Fruit fly (Drosophila melanogaster) whole organism, prepupa: ENCODE measurements around the gene Hmr.

Experiments used
- Blimp-1 ChIP-seq: fragments of 200-800 bp; sonication (Bioruptor generic); optimal IDR thresholded peaks from 3 replicates; lab custom pipeline; 2017; ENCODE audit warnings: missing biosample characterization, missing genetic modification characterization, mild to moderate bottlenecking, moderate library complexity, missing genetic modification reagents
- CG10669 ChIP-seq: fragments of 200-800 bp; sonication (Bioruptor generic); optimal IDR thresholded peaks from 3 replicates; lab custom pipeline; 2018; ENCODE audit warnings: missing biosample characterization, mild to moderate bottlenecking, missing genetic modification characterization, moderate library complexity
- CG11294 ChIP-seq: fragments of 200-800 bp; sonication (Bioruptor generic); IDR thresholded peaks from 2 replicates; pipeline ENCODE4 v1.3.6; 2022; ENCODE audit warnings: missing biosample characterization, missing genetic modification characterization
- CG11762 ChIP-seq: fragments of 200-800 bp; sonication (Bioruptor generic); optimal IDR thresholded peaks from 3 replicates; lab custom pipeline; 2016; ENCODE audit warnings: missing biosample characterization, missing genetic modification characterization; ENCODE audit not compliant: insufficient read depth
- CG11902 ChIP-seq: fragments of 200-800 bp; sonication (Bioruptor generic); optimal IDR thresholded peaks from 3 replicates; lab custom pipeline; 2016; ENCODE audit warnings: missing biosample characterization, missing genetic modification characterization
- CG15336 ChIP-seq: fragments of 200-800 bp; sonication (Bioruptor generic); IDR thresholded peaks from 2 replicates; pipeline ENCODE4 v1.3.6; 2022; ENCODE audit warnings: missing biosample characterization, missing genetic modification characterization
- CG16779 ChIP-seq: fragments of 200-800 bp; sonication (Bioruptor generic); optimal IDR thresholded peaks from 3 replicates; lab custom pipeline; 2017; ENCODE audit warnings: missing biosample characterization, mild to moderate bottlenecking, missing genetic modification characterization
- CG31627 ChIP-seq: fragments of 200-800 bp; sonication (Bioruptor generic); optimal IDR thresholded peaks from 3 replicates; lab custom pipeline; 2016; ENCODE audit warnings: missing biosample characterization, missing genetic modification characterization
- CG32006 ChIP-seq: fragments of 200-800 bp; sonication (Bioruptor generic); optimal IDR thresholded peaks from 3 replicates; lab custom pipeline; 2017; ENCODE audit warnings: missing biosample characterization, mild to moderate bottlenecking, missing genetic modification characterization
- CG3919 ChIP-seq: fragments of 200-800 bp; sonication (Bioruptor generic); optimal IDR thresholded peaks from 3 replicates; lab custom pipeline; 2016; ENCODE audit warnings: missing biosample characterization, missing genetic modification characterization
- CG4318 ChIP-seq: fragments of 200-800 bp; sonication (Bioruptor generic); optimal IDR thresholded peaks from 3 replicates; lab custom pipeline; 2017; ENCODE audit warnings: missing biosample characterization, mild to moderate bottlenecking, missing genetic modification characterization
- CG6163 ChIP-seq: fragments of 200-800 bp; sonication (Bioruptor generic); IDR thresholded peaks from 3 replicates; pipeline ENCODE4 v1.3.6; 2022; ENCODE audit warnings: missing biosample characterization, missing genetic modification characterization
- CG6276 ChIP-seq: fragments of 200-800 bp; sonication (Bioruptor generic); optimal IDR thresholded peaks from 2 replicates; lab custom pipeline; 2017; ENCODE audit warnings: missing biosample characterization, mild to moderate bottlenecking, missing genetic modification characterization
- CG6792 ChIP-seq: fragments of 200-800 bp; sonication (Bioruptor generic); optimal IDR thresholded peaks from 3 replicates; lab custom pipeline; 2016; ENCODE audit warnings: missing biosample characterization, missing genetic modification characterization
- CG6854 ChIP-seq: fragments of 200-800 bp; sonication (Bioruptor generic); optimal IDR thresholded peaks from 2 replicates; lab custom pipeline; 2017; ENCODE audit warnings: missing biosample characterization, mild to moderate bottlenecking, missing genetic modification characterization
- CG7368 ChIP-seq: fragments of 200-800 bp; sonication (Bioruptor generic); optimal IDR thresholded peaks from 3 replicates; lab custom pipeline; 2016; ENCODE audit warnings: missing biosample characterization, missing genetic modification characterization
- CG8119 ChIP-seq: fragments of 200-800 bp; sonication (Bioruptor generic); IDR thresholded peaks from 3 replicates; pipeline ENCODE4 v1.3.6; 2022; ENCODE audit warnings: missing biosample characterization, missing genetic modification characterization
- CG8632 ChIP-seq: fragments of 200-800 bp; sonication (Bioruptor generic); optimal IDR thresholded peaks from 3 replicates; lab custom pipeline; 2016; ENCODE audit warnings: missing biosample characterization, missing genetic modification characterization
- CG9139 ChIP-seq: fragments of 200-800 bp; sonication (Bioruptor generic); optimal IDR thresholded peaks from 3 replicates; lab custom pipeline; 2017; ENCODE audit warnings: missing biosample characterization, mild to moderate bottlenecking, missing genetic modification characterization
- Eip78C ChIP-seq: fragments of 200-800 bp; sonication (Bioruptor generic); peaks from one replicate; lab custom pipeline; 2016; ENCODE audit warnings: missing biosample characterization, missing genetic modification characterization
- Eip93F ChIP-seq: fragments of 200-800 bp; sonication (Bioruptor generic); optimal IDR thresholded peaks from 2 replicates; lab custom pipeline; 2016; ENCODE audit warnings: missing biosample characterization, mild to moderate bottlenecking, missing genetic modification characterization
- Ets21C ChIP-seq: fragments of 200-800 bp; sonication (Bioruptor generic); optimal IDR thresholded peaks from 3 replicates; lab custom pipeline; 2016; ENCODE audit warnings: missing biosample characterization, missing genetic modification characterization
- Ets96B ChIP-seq: fragments of 200-800 bp; optimal IDR thresholded peaks from 2 replicates; lab custom pipeline; 2019; ENCODE audit warnings: missing biosample characterization, mild to moderate bottlenecking, missing genetic modification characterization, moderate library complexity
- Gug ChIP-seq: fragments of 200-800 bp; sonication (Bioruptor generic); IDR thresholded peaks from 2 replicates; pipeline ENCODE4 v1.3.6; 2022; ENCODE audit warnings: missing biosample characterization, missing genetic modification characterization
- Hr38 ChIP-seq: sonication (Bioruptor generic); optimal IDR thresholded peaks from 2 replicates; lab custom pipeline; 2016; ENCODE audit warnings: missing biosample characterization, missing genetic modification characterization
- Hr4 ChIP-seq: fragments of 200-800 bp; sonication (Bioruptor generic); optimal IDR thresholded peaks from 3 replicates; lab custom pipeline; 2016; ENCODE audit warnings: missing biosample characterization, missing genetic modification characterization
- Lpt ChIP-seq: fragments of 200-800 bp; sonication (Bioruptor generic); optimal IDR thresholded peaks from 3 replicates; lab custom pipeline; 2016; ENCODE audit warnings: missing biosample characterization, missing genetic modification characterization
- Met ChIP-seq: fragments of 200-800 bp; sonication (Bioruptor generic); optimal IDR thresholded peaks from 3 replicates; lab custom pipeline; 2016; ENCODE audit warnings: missing biosample characterization, missing genetic modification characterization
- OdsH ChIP-seq: fragments of 200-800 bp; sonication (Bioruptor generic); optimal IDR thresholded peaks from 3 replicates; lab custom pipeline; 2016; ENCODE audit warnings: missing biosample characterization, missing genetic modification characterization
- Smox ChIP-seq: fragments of 200-800 bp; sonication (Bioruptor generic); optimal IDR thresholded peaks from 3 replicates; lab custom pipeline; 2016; ENCODE audit warnings: missing biosample characterization, missing genetic modification characterization
- Sox102F ChIP-seq: fragments of 200-800 bp; sonication (Bioruptor generic); optimal IDR thresholded peaks from 2 replicates; lab custom pipeline; 2016; ENCODE audit warnings: missing biosample characterization, mild to moderate bottlenecking, missing genetic modification characterization
- Sox14 ChIP-seq: fragments of 200-800 bp; sonication (Bioruptor generic); optimal IDR thresholded peaks from 3 replicates; lab custom pipeline; 2016; ENCODE audit warnings: missing biosample characterization, missing genetic modification characterization
- Sox15 ChIP-seq: fragments of 200-800 bp; sonication (Bioruptor generic); optimal IDR thresholded peaks from 3 replicates; lab custom pipeline; 2016; ENCODE audit warnings: missing biosample characterization, missing genetic modification characterization
- achi ChIP-seq: fragments of 200-800 bp; sonication (Bioruptor generic); optimal IDR thresholded peaks from 3 replicates; lab custom pipeline; 2016; ENCODE audit warnings: missing biosample characterization, missing genetic modification characterization
- acj6 ChIP-seq: fragments of 200-800 bp; sonication (Bioruptor generic); optimal IDR thresholded peaks from 3 replicates; lab custom pipeline; 2016; ENCODE audit warnings: missing biosample characterization, missing genetic modification characterization
- cyc ChIP-seq: fragments of 200-800 bp; sonication (Bioruptor generic); optimal IDR thresholded peaks from 3 replicates; lab custom pipeline; 2016; ENCODE audit warnings: missing biosample characterization, missing genetic modification characterization
- dsx ChIP-seq: fragments of 200-800 bp; optimal IDR thresholded peaks from 3 replicates; lab custom pipeline; 2019; ENCODE audit warnings: missing biosample characterization, mild to moderate bottlenecking, missing genetic modification characterization, moderate library complexity; ENCODE audit not compliant: poor library complexity, severe bottlenecking
- eg ChIP-seq: fragments of 200-800 bp; sonication (Bioruptor generic); IDR thresholded peaks from 3 replicates; pipeline ENCODE4 v1.3.6; 2022; ENCODE audit warnings: missing biosample characterization, missing genetic modification characterization
- esn ChIP-seq: fragments of 200-800 bp; sonication (Bioruptor generic); optimal IDR thresholded peaks from 2 replicates; lab custom pipeline; 2016; ENCODE audit warnings: missing biosample characterization, mild to moderate bottlenecking, missing genetic modification characterization, moderate library complexity
- fd59A ChIP-seq: fragments of 200-800 bp; sonication (Bioruptor generic); optimal IDR thresholded peaks from 2 replicates; lab custom pipeline; 2017; ENCODE audit warnings: missing biosample characterization, mild to moderate bottlenecking, missing genetic modification characterization, missing genetic modification reagents
- fd85E ChIP-seq: fragments of 200-800 bp; sonication (Bioruptor generic); optimal IDR thresholded peaks from 3 replicates; lab custom pipeline; 2016; ENCODE audit warnings: missing biosample characterization, missing genetic modification characterization
- lz ChIP-seq: fragments of 200-800 bp; sonication (Bioruptor generic); optimal IDR thresholded peaks from 3 replicates; lab custom pipeline; 2016; ENCODE audit warnings: missing biosample characterization, missing genetic modification characterization
- pdm3 ChIP-seq: fragments of 200-800 bp; sonication (Bioruptor generic); optimal IDR thresholded peaks from 3 replicates; lab custom pipeline; 2016; ENCODE audit warnings: missing biosample characterization, missing genetic modification characterization
- spab ChIP-seq: fragments of 200-800 bp; sonication (Bioruptor generic); optimal IDR thresholded peaks from 2 replicates; lab custom pipeline; 2017; ENCODE audit warnings: missing biosample characterization, mild to moderate bottlenecking, missing genetic modification characterization, missing genetic modification reagents
- ss ChIP-seq, 2 experiments: fragments of 200-800 bp; sonication (Bioruptor generic); optimal IDR thresholded peaks; 2 replicates in 1 of 2; 3 replicates in 1 of 2; lab custom pipeline; 2017 to 2018; ENCODE audit warnings: mild to moderate bottlenecking in 2 of 2, missing biosample characterization in 2 of 2, missing genetic modification characterization in 2 of 2, moderate library complexity in 1 of 2
- svp ChIP-seq: fragments of 200-800 bp; sonication (Bioruptor generic); peaks from one replicate; lab custom pipeline; 2016; ENCODE audit warnings: missing biosample characterization, missing genetic modification characterization
- topi ChIP-seq: fragments of 200-800 bp; sonication (Bioruptor generic); optimal IDR thresholded peaks from 3 replicates; lab custom pipeline; 2016; ENCODE audit warnings: missing biosample characterization, missing genetic modification characterization
- vri ChIP-seq: fragments of 200-800 bp; sonication (Bioruptor generic); optimal IDR thresholded peaks from 3 replicates; lab custom pipeline; 2016; ENCODE audit warnings: missing biosample characterization, mild to moderate bottlenecking, missing genetic modification characterization

Gene Hmr

DNA sequence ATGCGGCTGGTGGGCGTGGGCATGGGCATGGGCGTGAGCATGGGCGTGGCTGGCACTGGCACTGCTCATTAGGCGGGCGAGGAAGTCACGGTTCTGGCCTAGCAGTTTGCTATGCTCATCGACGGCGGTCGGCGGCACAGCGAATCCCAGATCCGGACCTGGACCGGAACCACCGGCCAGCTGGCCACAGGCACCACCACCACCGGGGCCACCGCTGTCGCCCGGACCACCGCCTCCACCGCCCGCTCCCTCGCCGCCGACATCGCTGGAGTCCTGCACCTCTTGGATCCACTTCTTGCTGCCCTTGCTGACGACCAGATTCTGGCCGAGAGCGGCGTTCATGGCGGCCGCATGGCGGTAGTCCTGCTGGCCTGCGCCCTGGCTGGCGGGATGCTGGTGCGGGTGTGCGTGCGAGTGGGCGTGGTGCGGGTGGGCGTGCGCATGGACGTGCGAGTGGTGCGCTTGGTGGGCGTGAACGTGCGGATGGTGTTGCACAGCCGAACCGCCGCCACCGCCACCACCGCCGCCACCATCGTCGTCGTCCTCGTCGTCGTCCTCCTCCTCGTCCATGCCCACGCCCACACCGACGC lies 11.3 kb upstream of the Hmr start:
- TF ChIP-seq eg = no peak
- TF ChIP-seq Sox102F (GFP tag; lab: Kevin White, UChicago) = no peak
- TF ChIP-seq, all 60 proteins: peak for 0

DNA sequence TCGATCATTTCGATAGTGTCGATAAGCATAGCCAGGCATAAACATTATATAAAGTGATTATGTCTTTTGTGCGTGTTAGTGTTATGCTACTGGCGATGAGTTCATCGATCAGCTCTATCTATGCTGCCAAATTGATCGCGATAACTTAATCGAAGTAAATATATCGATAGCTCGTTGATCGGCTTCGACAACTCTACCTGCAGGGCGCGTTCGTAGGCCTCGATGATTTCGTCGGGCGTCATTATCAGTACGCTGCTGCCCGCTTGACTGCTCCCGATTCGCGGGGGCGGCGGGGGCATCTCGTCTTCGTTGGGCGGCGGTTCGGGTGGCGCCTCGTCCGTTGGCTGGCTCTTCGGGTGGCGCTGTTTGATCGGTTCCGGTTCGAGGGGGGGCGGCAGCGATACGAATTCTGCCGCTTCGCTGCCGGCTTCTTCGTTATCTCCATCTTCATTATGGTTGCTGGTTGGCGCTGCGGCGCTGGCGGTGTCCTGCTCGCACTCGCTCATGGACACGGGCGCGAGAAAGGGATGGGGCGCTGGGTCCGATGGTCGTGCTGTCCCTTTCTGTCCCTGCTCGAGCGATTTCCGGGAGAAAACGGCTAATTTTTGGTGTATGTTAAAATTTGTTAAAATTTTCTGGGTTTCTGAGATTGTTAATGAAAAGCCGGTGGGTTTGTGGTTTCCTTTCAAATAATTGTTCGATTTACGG lies 6.6 kb upstream of the Hmr start, which contains the start of gene CG1628:
Gene CG1628, minus strand, starts transcription at position 658 of the 708 bp plus-strand sequence.
- TF ChIP-seq CG15336 (GFP tag; lab: Robert Waterston, UW) = peak; percentile 16; the same call in 1 of the 2 replicates
- no peak for TF ChIP-seq CG9139 (GFP tag; lab: Kevin White, UChicago)
- TF ChIP-seq ss (GFP tag; optimal IDR thresholded peaks at IDR 0.05; lab: Kevin White, UChicago) = no peak
- no peak for TF ChIP-seq pdm3 (GFP tag; lab: Kevin White, UChicago)
- TF ChIP-seq cyc (GFP tag; lab: Kevin White, UChicago) = peak; percentile 13
- no peak for TF ChIP-seq Ets96B (tag; lab: Kevin White, UChicago)
- no peak for TF ChIP-seq Sox102F (GFP tag; lab: Kevin White, UChicago)
- TF ChIP-seq CG7368 (GFP tag; lab: Kevin White, UChicago) = no peak
- 0 out of 3 replicates have a peak, but pooled peaks have one; percentile 28 for TF ChIP-seq eg
- TF ChIP-seq acj6 (GFP tag; lab: Kevin White, UChicago) = no peak
- TF ChIP-seq esn (GFP tag; lab: Kevin White, UChicago) = no peak
- TF ChIP-seq OdsH = no peak
- TF ChIP-seq Sox15 (GFP tag; lab: Kevin White, UChicago) = no peak
- TF ChIP-seq Hr4 = no peak
- no peak for TF ChIP-seq Smox
- no peak for TF ChIP-seq fd59A
- TF ChIP-seq Eip78C (GFP tag; lab: Kevin White, UChicago) = peak; percentile 76
- TF ChIP-seq svp (GFP tag; lab: Kevin White, UChicago) = peak; percentile 69
- peak; percentile 30 for TF ChIP-seq CG3919 (GFP tag; lab: Kevin White, UChicago)
- no peak for TF ChIP-seq CG31627
- TF ChIP-seq CG32006 (GFP tag; lab: Kevin White, UChicago) = no peak
- no peak for TF ChIP-seq Eip93F (GFP tag; lab: Kevin White, UChicago)
- peak; percentile 57 for TF ChIP-seq CG6854
- no peak for TF ChIP-seq Sox14 (GFP tag; lab: Kevin White, UChicago)
- TF ChIP-seq CG6163 (GFP tag; lab: Robert Waterston, UW) = 0 out of 3 replicates have a peak, but pooled peaks have one; percentile 35
- no peak for TF ChIP-seq dsx (GFP tag; lab: Kevin White, UChicago)
- TF ChIP-seq Gug (GFP tag; lab: Robert Waterston, UW) = no peak
- no peak for TF ChIP-seq lz
- TF ChIP-seq Met (GFP tag; lab: Kevin White, UChicago) = no peak
- no peak for TF ChIP-seq CG6792 (GFP tag; lab: Kevin White, UChicago)
- TF ChIP-seq CG8632 = no peak
- TF ChIP-seq Lpt (GFP tag; lab: Kevin White, UChicago) = no peak
- no peak for TF ChIP-seq CG11902 (GFP tag; lab: Kevin White, UChicago)
- TF ChIP-seq Hr38 (GFP tag; lab: Kevin White, UChicago) = no peak
- no peak for TF ChIP-seq fd85E
- no peak for TF ChIP-seq CG16779 (tag; lab: Kevin White, UChicago)
- no peak for TF ChIP-seq spab (GFP tag; lab: Kevin White, UChicago)
- no peak for TF ChIP-seq Ets21C (GFP tag; lab: Kevin White, UChicago)
- TF ChIP-seq vri (GFP tag; lab: Kevin White, UChicago) = no peak
- no peak for TF ChIP-seq topi (GFP tag; lab: Kevin White, UChicago)
- TF ChIP-seq CG11294 (GFP tag; lab: Robert Waterston, UW) = no peak
- TF ChIP-seq CG11762 (GFP tag; lab: Kevin White, UChicago) = no peak
- TF ChIP-seq CG6276 = peak; percentile 21
- no peak for TF ChIP-seq Blimp-1
- no peak for TF ChIP-seq CG10669 (GFP tag; lab: Kevin White, UChicago)
- TF ChIP-seq achi (GFP tag; lab: Kevin White, UChicago) = no peak
- TF ChIP-seq CG4318 (GFP tag; lab: Kevin White, UChicago) = no peak
- no peak for TF ChIP-seq CG8119 (GFP tag; lab: Robert Waterston, UW)
